Worm (Caenorhabditis elegans) whole organism, early embryonic: ENCODE measurements around the gene ZK669.5.

Experiments
- B0310.2 ChIP-seq: sonication (generic microtip); optimal IDR thresholded peaks from 2 replicates; lab custom pipeline; 2016; ENCODE audit warnings: mild to moderate bottlenecking, missing genetic modification characterization, missing compliant biosample characterization
- F13C5.2 ChIP-seq: sonication (generic microtip); optimal IDR thresholded peaks from 2 replicates; lab custom pipeline; 2017; ENCODE audit warnings: mild to moderate bottlenecking, missing genetic modification characterization, inconsistent platforms, missing compliant biosample characterization
- aly-1 ChIP-seq: sonication (generic microtip); optimal IDR thresholded peaks from 2 replicates; lab custom pipeline; 2016; ENCODE audit warnings: missing genetic modification characterization, missing compliant biosample characterization
- ama-1 ChIP-seq: fragments of 150-350 bp; optimal IDR thresholded peaks from 2 replicates; lab custom pipeline; 2014
- ceh-13 ChIP-seq: fragments of 200-800 bp; sonication (Bioruptor generic); optimal IDR thresholded peaks from 2 replicates; lab custom pipeline; 2018; ENCODE audit warnings: mild to moderate bottlenecking, missing genetic modification characterization, missing compliant biosample characterization
- ceh-36 ChIP-seq: sonication (generic microtip); optimal IDR thresholded peaks from 2 replicates; lab custom pipeline; 2016; ENCODE audit warnings: missing genetic modification characterization, inconsistent platforms, missing compliant biosample characterization
- ets-7 ChIP-seq: sonication (generic microtip); optimal IDR thresholded peaks from 2 replicates; lab custom pipeline; 2016; ENCODE audit warnings: missing genotype, missing genetic modification characterization, missing compliant biosample characterization
- flt-1 ChIP-seq: fragments of 200-800 bp; sonication (Bioruptor generic); IDR thresholded peaks from 2 replicates; pipeline ENCODE4 v1.3.6; 2022; ENCODE audit warnings: missing genetic modification characterization, missing compliant biosample characterization
- hmbx-1 ChIP-seq: sonication (generic microtip); optimal IDR thresholded peaks from 2 replicates; lab custom pipeline; 2016; ENCODE audit warnings: mild to moderate bottlenecking, missing genetic modification characterization, missing compliant biosample characterization
- hmg-4 ChIP-seq: fragments of 200-800 bp; sonication (Bioruptor generic); optimal IDR thresholded peaks from 2 replicates; lab custom pipeline; 2018; ENCODE audit warnings: mild to moderate bottlenecking, missing genetic modification characterization, missing compliant biosample characterization
- sea-1 ChIP-seq: fragments of 200-800 bp; sonication (Bioruptor generic); conservative IDR thresholded peaks from 2 replicates; pipeline ENCODE4 v1.3.6; 2022; ENCODE audit warnings: missing genetic modification characterization, missing compliant biosample characterization
- tbx-11 ChIP-seq: fragments of 200-800 bp; sonication (Bioruptor generic); IDR thresholded peaks from 2 replicates; pipeline ENCODE4 v1.3.6; 2022; ENCODE audit warnings: missing genetic modification characterization, missing compliant biosample characterization
- tbx-37 ChIP-seq: fragments of 200-800 bp; sonication (Bioruptor generic); conservative IDR thresholded peaks from 2 replicates; pipeline ENCODE4 v1.3.6; 2022; ENCODE audit warnings: missing genetic modification reagents, missing genetic modification characterization, missing compliant biosample characterization
- tra-4 ChIP-seq: sonication (generic microtip); optimal IDR thresholded peaks from 2 replicates; lab custom pipeline; 2017; ENCODE audit warnings: missing genetic modification characterization, missing compliant biosample characterization

- TF ChIP-seq tbx-37 (GFP tag; lab: Robert Waterston, UW) = no peak
- no peak for TF ChIP-seq ama-1 (lab: Kevin White, UChicago)
- TF ChIP-seq flt-1 (GFP tag; lab: Robert Waterston, UW) = no peak
- TF ChIP-seq sea-1 (GFP tag; lab: Robert Waterston, UW) = no peak
- no peak for TF ChIP-seq F13C5.2 (tag; lab: Kevin White, UChicago)
- TF ChIP-seq hmbx-1 = no peak
- TF ChIP-seq ets-7 (tag; lab: Kevin White, UChicago) = no peak
- no peak for TF ChIP-seq tbx-11
- TF ChIP-seq aly-1 = no peak
- TF ChIP-seq B0310.2 = no peak
- no peak for TF ChIP-seq ceh-13 (GFP tag; lab: Kevin White, UChicago)
- TF ChIP-seq ceh-36 = no peak
- no peak for TF ChIP-seq tra-4 (tag; lab: Kevin White, UChicago)
- TF ChIP-seq hmg-4 = no peak
Observed at ce11 chrII:7901990-7902389, 44.7 kb downstream of the ZK669.5 start.
